Fruit fly (Drosophila melanogaster) whole organism, embryonic: ENCODE data around the gene MESR3.
A peak's percentile ranks its signal among the peaks of the same experiment; 100 is the strongest.

Source experiments
- ATbp ChIP-seq: fragments of 200-800 bp; sonication (Bioruptor generic); optimal IDR thresholded peaks from 2 replicates; lab custom pipeline; 2017; ENCODE audit warnings: missing biosample characterization, mild to moderate bottlenecking, missing genetic modification characterization, missing genetic modification reagents
- B-H2 ChIP-seq: fragments of 200-800 bp; sonication (Bioruptor generic); optimal IDR thresholded peaks from 2 replicates; lab custom pipeline; 2018; ENCODE audit warnings: missing biosample characterization, mild to moderate bottlenecking, missing genetic modification characterization
- Blimp-1 ChIP-seq: fragments of 200-800 bp; sonication (Bioruptor generic); optimal IDR thresholded peaks from 3 replicates; lab custom pipeline; 2018; ENCODE audit warnings: missing biosample characterization, missing genetic modification characterization, mild to moderate bottlenecking, moderate library complexity, missing genetic modification reagents
- CG10147 ChIP-seq: fragments of 200-800 bp; sonication (Bioruptor generic); optimal IDR thresholded peaks from 2 replicates; lab custom pipeline; 2019; ENCODE audit warnings: missing biosample characterization, mild to moderate bottlenecking, missing genetic modification characterization, moderate library complexity
- CG10959 ChIP-seq: fragments of 200-800 bp; sonication (Bioruptor generic); IDR thresholded peaks from 2 replicates; pipeline ENCODE4 v1.3.6; 2022; ENCODE audit warnings: missing biosample characterization, missing genetic modification characterization
- CG12071 ChIP-seq: fragments of 200-800 bp; sonication (Bioruptor generic); optimal IDR thresholded peaks from 3 replicates; lab custom pipeline; 2018; ENCODE audit warnings: missing biosample characterization, mild to moderate bottlenecking, missing genetic modification characterization
- CG12391 ChIP-seq: fragments of 200-800 bp; sonication (Bioruptor generic); optimal IDR thresholded peaks from 3 replicates; lab custom pipeline; 2018; ENCODE audit warnings: missing biosample characterization, mild to moderate bottlenecking, missing genetic modification characterization, moderate library complexity
- CG12769 ChIP-seq: fragments of 200-800 bp; sonication (Bioruptor generic); optimal IDR thresholded peaks from 2 replicates; lab custom pipeline; 2019; ENCODE audit warnings: missing biosample characterization, mild to moderate bottlenecking, missing genetic modification characterization, moderate library complexity
- CG13775 ChIP-seq: fragments of 200-800 bp; sonication (Bioruptor generic); optimal IDR thresholded peaks from 3 replicates; lab custom pipeline; 2017; ENCODE audit warnings: missing biosample characterization, mild to moderate bottlenecking, missing genetic modification characterization
- CG14710 ChIP-seq: fragments of 200-800 bp; sonication (Bioruptor generic); optimal IDR thresholded peaks from 3 replicates; lab custom pipeline; 2019; ENCODE audit warnings: missing biosample characterization, mild to moderate bottlenecking, missing genetic modification characterization, moderate library complexity
- CG31224 ChIP-seq: fragments of 200-800 bp; sonication (Bioruptor generic); IDR thresholded peaks from 2 replicates; pipeline ENCODE4 v1.3.6; 2022; ENCODE audit warnings: missing biosample characterization, missing genetic modification characterization
- CG3163 ChIP-seq: fragments of 200-800 bp; sonication (Bioruptor generic); optimal IDR thresholded peaks from 3 replicates; lab custom pipeline; 2016; ENCODE audit warnings: missing biosample characterization, missing genetic modification characterization
- CG3407 ChIP-seq: fragments of 200-800 bp; sonication (Bioruptor generic); optimal IDR thresholded peaks from 2 replicates; lab custom pipeline; 2018; ENCODE audit warnings: missing biosample characterization, mild to moderate bottlenecking, missing genetic modification characterization
- CG6175 ChIP-seq: fragments of 200-800 bp; sonication (Bioruptor generic); IDR thresholded peaks from 3 replicates; pipeline ENCODE4 v1.3.6; 2022; ENCODE audit warnings: missing biosample characterization, missing genetic modification characterization
- CG7271 ChIP-seq: fragments of 200-800 bp; sonication (Bioruptor generic); optimal IDR thresholded peaks from 2 replicates; lab custom pipeline; 2018; ENCODE audit warnings: missing biosample characterization, mild to moderate bottlenecking, missing genetic modification characterization, moderate library complexity
- CG7372 ChIP-seq: fragments of 200-800 bp; sonication (Bioruptor generic); IDR thresholded peaks from 2 replicates; pipeline ENCODE4 v1.3.6; 2022; ENCODE audit warnings: missing biosample characterization, missing genetic modification characterization
- D19B ChIP-seq: fragments of 200-800 bp; sonication (Bioruptor generic); optimal IDR thresholded peaks from 2 replicates; lab custom pipeline; 2017; ENCODE audit warnings: missing biosample characterization, mild to moderate bottlenecking, missing genetic modification characterization
- Dip3 ChIP-seq: fragments of 200-800 bp; sonication (Bioruptor generic); optimal IDR thresholded peaks from 3 replicates; lab custom pipeline; 2016; ENCODE audit warnings: missing biosample characterization, missing genetic modification characterization
- Gsc ChIP-seq: fragments of 200-800 bp; sonication (Bioruptor generic); IDR thresholded peaks from 2 replicates; pipeline ENCODE4 v1.3.6; 2022; ENCODE audit warnings: missing biosample characterization, missing genetic modification characterization
- HmgZ ChIP-seq: fragments of 200-800 bp; sonication (Bioruptor generic); optimal IDR thresholded peaks from 2 replicates; lab custom pipeline; 2018; ENCODE audit warnings: missing biosample characterization, mild to moderate bottlenecking, missing genetic modification characterization
- Hr51 ChIP-seq, 2 experiments: fragments of 200-800 bp; sonication (Bioruptor generic); optimal IDR thresholded peaks; 2 replicates in 1 of 2; 3 replicates in 1 of 2; lab custom pipeline; 2016 to 2018; ENCODE audit warnings: missing biosample characterization in 2 of 2, missing genetic modification characterization in 2 of 2, mild to moderate bottlenecking in 1 of 2, moderate library complexity in 1 of 2
- Lpt ChIP-seq: fragments of >200 bp; optimal IDR thresholded peaks from 2 replicates; lab custom pipeline; 2018; ENCODE audit warnings: missing biosample characterization, missing genetic modification characterization
- Meics ChIP-seq: fragments of 200-800 bp; sonication (Bioruptor generic); optimal IDR thresholded peaks from 2 replicates; lab custom pipeline; 2017; ENCODE audit warnings: missing biosample characterization, mild to moderate bottlenecking, missing genetic modification characterization
- NC2β ChIP-seq: fragments of 200-800 bp; sonication (Bioruptor generic); optimal IDR thresholded peaks from 2 replicates; lab custom pipeline; 2016; ENCODE audit warnings: missing biosample characterization, missing genetic modification characterization
- Oli ChIP-seq: fragments of 200-800 bp; sonication (Bioruptor generic); optimal IDR thresholded peaks from 2 replicates; lab custom pipeline; 2018; ENCODE audit warnings: missing biosample characterization, mild to moderate bottlenecking, missing genetic modification characterization, moderate library complexity
- Optix ChIP-seq: fragments of 200-800 bp; sonication (Bioruptor generic); IDR thresholded peaks from 3 replicates; pipeline ENCODE4 v1.3.6; 2022; ENCODE audit warnings: missing biosample characterization, missing genetic modification characterization
- ab ChIP-seq: fragments of 200-800 bp; sonication (Bioruptor generic); optimal IDR thresholded peaks from 2 replicates; lab custom pipeline; 2016; ENCODE audit warnings: missing biosample characterization, missing genetic modification characterization
- bbx ChIP-seq: fragments of 200-800 bp; sonication (Bioruptor generic); IDR thresholded peaks from 2 replicates; pipeline ENCODE4 v1.3.6; 2022; ENCODE audit warnings: missing biosample characterization, missing genetic modification characterization; ENCODE audit not compliant: partially characterized antibody
- chinmo ChIP-seq: fragments of 200-800 bp; sonication (Bioruptor generic); IDR thresholded peaks from 4 replicates; pipeline ENCODE4 v1.3.6; 2022; ENCODE audit warnings: missing biosample characterization, missing genetic modification characterization; ENCODE audit not compliant: partially characterized antibody
- corto ChIP-seq: fragments of 200-800 bp; sonication (Bioruptor generic); optimal IDR thresholded peaks from 2 replicates; lab custom pipeline; 2016; ENCODE audit warnings: missing biosample characterization, mild to moderate bottlenecking, missing genetic modification characterization, moderate library complexity
- danr ChIP-seq: fragments of 200-800 bp; sonication (Bioruptor generic); IDR thresholded peaks from 2 replicates; pipeline ENCODE4 v1.3.6; 2022; ENCODE audit warnings: missing biosample characterization, missing genetic modification characterization
- dm ChIP-seq: fragments of 200-800 bp; sonication (Bioruptor generic); optimal IDR thresholded peaks from 3 replicates; lab custom pipeline; 2016; ENCODE audit warnings: missing biosample characterization, missing genetic modification characterization
- dmrt11E ChIP-seq: fragments of 200-800 bp; sonication (Bioruptor generic); optimal IDR thresholded peaks from 3 replicates; lab custom pipeline; 2018; ENCODE audit warnings: missing biosample characterization, mild to moderate bottlenecking, missing genetic modification characterization, moderate library complexity
- ems ChIP-seq: fragments of 200-800 bp; sonication (Bioruptor generic); optimal IDR thresholded peaks from 3 replicates; lab custom pipeline; 2016; ENCODE audit warnings: missing biosample characterization, missing genetic modification characterization
- gfzf ChIP-seq: fragments of 200-800 bp; sonication (Bioruptor generic); optimal IDR thresholded peaks from 2 replicates; lab custom pipeline; 2016; ENCODE audit warnings: missing biosample characterization, mild to moderate bottlenecking, missing genetic modification characterization, moderate library complexity
- grau ChIP-seq: fragments of 200-800 bp; optimal IDR thresholded peaks from 3 replicates; lab custom pipeline; 2019; ENCODE audit warnings: missing biosample characterization, mild to moderate bottlenecking, missing genetic modification characterization, moderate library complexity
- hb ChIP-seq: fragments of 200-800 bp; sonication (Bioruptor generic); IDR thresholded peaks from 3 replicates; pipeline ENCODE4 v1.3.6; 2022; ENCODE audit warnings: missing biosample characterization, missing genetic modification characterization; ENCODE audit not compliant: partially characterized antibody
- kni ChIP-seq: fragments of 200-800 bp; sonication (Bioruptor generic); optimal IDR thresholded peaks from 3 replicates; lab custom pipeline; 2017; ENCODE audit warnings: mild to moderate bottlenecking, missing biosample characterization, missing genetic modification reagents, missing genetic modification characterization
- knrl ChIP-seq: fragments of 200-800 bp; sonication (Bioruptor generic); IDR thresholded peaks from 3 replicates; pipeline ENCODE4 v1.3.6; 2022; ENCODE audit warnings: missing biosample characterization, missing genetic modification characterization; ENCODE audit not compliant: partially characterized antibody
- lbe ChIP-seq: fragments of 200-800 bp; sonication (Bioruptor generic); optimal IDR thresholded peaks from 2 replicates; lab custom pipeline; 2016; ENCODE audit warnings: missing biosample characterization, mild to moderate bottlenecking, missing genetic modification characterization
- pfk ChIP-seq: fragments of 200-800 bp; sonication (Bioruptor generic); optimal IDR thresholded peaks from 2 replicates; lab custom pipeline; 2018; ENCODE audit warnings: missing biosample characterization, mild to moderate bottlenecking, missing genetic modification characterization, moderate library complexity
- pum ChIP-seq: fragments of 200-800 bp; sonication (Bioruptor generic); optimal IDR thresholded peaks from 2 replicates; lab custom pipeline; 2016; ENCODE audit warnings: missing biosample characterization, missing genetic modification characterization
- pzg ChIP-seq: fragments of 200-800 bp; sonication (Bioruptor generic); optimal IDR thresholded peaks from 3 replicates; lab custom pipeline; 2018; ENCODE audit warnings: missing biosample characterization, mild to moderate bottlenecking, missing genetic modification characterization, moderate library complexity
- sc ChIP-seq, 3 experiments: fragments of >200 bp in 2 of 3; fragments of 200-800 bp in 1 of 3; sonication (Bioruptor generic) in 1 of 3; optimal IDR thresholded peaks; 2 replicates in 2 of 3; 3 replicates in 1 of 3; lab custom pipeline; 2017; ENCODE audit warnings: mild to moderate bottlenecking in 1 of 3, missing biosample characterization in 1 of 3, missing genetic modification characterization in 1 of 3, missing genetic modification reagents in 1 of 3
- tgo ChIP-seq: fragments of 200-800 bp; sonication (Bioruptor generic); IDR thresholded peaks from 3 replicates; pipeline ENCODE4 v1.3.6; 2022; ENCODE audit warnings: missing biosample characterization, missing genetic modification characterization
- zf30C ChIP-seq: fragments of 200-800 bp; sonication (Bioruptor generic); optimal IDR thresholded peaks from 3 replicates; lab custom pipeline; 2018; ENCODE audit warnings: missing biosample characterization, mild to moderate bottlenecking, missing genetic modification characterization
- zfh1 ChIP-seq: fragments of 200-800 bp; sonication (Bioruptor generic); IDR thresholded peaks from 3 replicates; pipeline ENCODE4 v1.3.6; 2022; ENCODE audit warnings: missing biosample characterization, missing genetic modification characterization

MESR3 gene

DNA sequence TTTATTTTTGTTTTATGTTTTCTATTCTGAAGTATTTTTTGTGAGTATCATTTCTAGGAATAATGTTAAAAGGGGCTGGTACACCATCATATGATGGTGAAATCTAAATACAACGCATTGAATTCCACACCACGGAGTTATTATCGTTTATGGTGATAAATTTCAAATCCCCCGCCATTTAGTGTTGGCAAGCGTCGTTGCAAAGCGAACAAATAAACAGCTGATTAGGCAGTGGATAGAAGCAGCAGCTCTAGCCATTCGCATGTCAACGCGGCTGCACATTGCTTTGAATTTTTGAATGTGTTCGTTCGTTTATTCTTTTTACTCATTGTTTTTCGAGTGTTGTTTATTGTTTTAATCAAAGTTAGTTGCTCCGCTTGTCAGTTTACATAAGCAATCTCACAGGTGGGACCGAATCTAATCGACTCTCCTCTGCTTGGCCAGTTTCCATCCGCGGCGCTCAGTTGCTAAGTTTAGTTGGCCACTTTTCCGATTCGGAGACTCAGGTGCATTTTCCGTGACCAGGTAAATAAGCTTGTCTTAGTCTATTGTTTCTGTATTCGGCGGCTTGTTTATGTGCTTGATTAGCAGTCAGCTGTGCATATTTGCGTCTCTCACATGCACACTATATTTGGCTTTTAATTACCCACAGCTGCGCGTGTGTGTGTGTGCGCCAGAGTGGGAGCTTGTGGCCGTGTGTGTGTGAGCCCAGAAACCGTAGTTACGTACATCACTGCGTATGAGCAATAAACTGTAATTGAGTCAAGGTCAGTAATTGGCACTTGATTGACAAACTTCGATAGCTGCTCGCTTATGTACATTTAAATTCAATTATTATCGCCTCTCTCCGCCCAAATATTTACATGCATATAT, 60.1 kb downstream of the MESR3 start, which contains the start of the genes Mst36Fa and CG31751 (continued):
- 0 out of 3 replicates have a peak, but pooled peaks have one; percentile 39 for TF ChIP-seq knrl (GFP tag; lab: Robert Waterston, UW)
- TF ChIP-seq hb (GFP tag; lab: Robert Waterston, UW) = no peak
- no peak for TF ChIP-seq sc (optimal IDR thresholded peaks at IDR 0.05; lab: Kevin White, UChicago)
- TF ChIP-seq sc (GFP tag; optimal IDR thresholded peaks at IDR 0.05; lab: Kevin White, UChicago) = peak; percentile 76
- TF ChIP-seq CG14710 (tag; lab: Kevin White, UChicago) = peak; percentile 57
- peak; percentile 44 for TF ChIP-seq CG12391 (tag; lab: Kevin White, UChicago)
- TF ChIP-seq lbe (GFP tag; lab: Kevin White, UChicago) = no peak
- no peak for TF ChIP-seq corto (GFP tag; lab: Kevin White, UChicago)
- TF ChIP-seq Oli = peak; percentile 42
- TF ChIP-seq HmgZ (tag; lab: Kevin White, UChicago) = peak; percentile 68
- no peak for TF ChIP-seq Dip3 (GFP tag; lab: Kevin White, UChicago)
- TF ChIP-seq CG3407 (GFP tag; lab: Kevin White, UChicago) = peak; percentile 92
- TF ChIP-seq danr (GFP tag; lab: Robert Waterston, UW) = peak; percentile 74
- peak; percentile 79 for TF ChIP-seq Blimp-1 (GFP tag; lab: Kevin White, UChicago)
- no peak; the same call in 2 of the 3 replicates for TF ChIP-seq Optix (GFP tag; lab: Robert Waterston, UW)
- peak; percentile 54 for TF ChIP-seq pum (GFP tag; lab: Kevin White, UChicago)
- peak; percentile 46; the same call in 1 of the 3 replicates for TF ChIP-seq CG6175 (GFP tag; lab: Robert Waterston, UW)
- peak; percentile 93 for TF ChIP-seq CG12071 (GFP tag; lab: Kevin White, UChicago)
- TF ChIP-seq CG12769 (tag; lab: Kevin White, UChicago) = peak; percentile 89
- TF ChIP-seq dmrt11E (tag; lab: Kevin White, UChicago) = no peak
- TF ChIP-seq Gsc (GFP tag; lab: Robert Waterston, UW) = no peak
- peak; percentile 80; the same call in 2 of the 4 replicates for TF ChIP-seq chinmo (GFP tag; lab: Robert Waterston, UW)
- TF ChIP-seq ATbp = peak; percentile 97
- peak; percentile 47 for TF ChIP-seq dm (GFP tag; lab: Kevin White, UChicago)
- TF ChIP-seq B-H2 (GFP tag; lab: Kevin White, UChicago) = peak; percentile 40
- TF ChIP-seq CG13775 = peak; percentile 43
- no peak for TF ChIP-seq Lpt (GFP tag; lab: Kevin White, UChicago)
- no peak for TF ChIP-seq bbx (GFP tag; lab: Robert Waterston, UW)
- peak; percentile 54 for TF ChIP-seq gfzf (GFP tag; lab: Kevin White, UChicago)
- TF ChIP-seq ems (GFP tag; lab: Kevin White, UChicago) = peak; percentile 33
- peak; percentile 51 for TF ChIP-seq grau (tag; lab: Kevin White, UChicago)
- TF ChIP-seq kni = peak; percentile 93
- TF ChIP-seq zf30C (GFP tag; lab: Kevin White, UChicago) = no peak
- no peak for TF ChIP-seq CG7271 (tag; lab: Kevin White, UChicago)
- TF ChIP-seq CG31224 (GFP tag; lab: Robert Waterston, UW) = no peak
- TF ChIP-seq NC2β = peak; percentile 72
- TF ChIP-seq D19B (GFP tag; lab: Kevin White, UChicago) = peak; percentile 29
- no peak for TF ChIP-seq CG10147
- TF ChIP-seq CG7372 (GFP tag; lab: Robert Waterston, UW) = peak; percentile 71
- peak; percentile 43 to 75 for TF ChIP-seq Hr51 (GFP tag; optimal IDR thresholded peaks at IDR 0.05; lab: Kevin White, UChicago)
- peak; percentile 53 for TF ChIP-seq pfk (GFP tag; lab: Kevin White, UChicago)
- TF ChIP-seq Meics (GFP tag; lab: Kevin White, UChicago) = peak; percentile 86
- no peak for TF ChIP-seq CG10959 (GFP tag; lab: Robert Waterston, UW)
- TF ChIP-seq CG3163 (GFP tag; lab: Kevin White, UChicago) = peak; percentile 67
- TF ChIP-seq zfh1 (GFP tag; lab: Robert Waterston, UW) = peak; percentile 55; the same call in 1 of the 3 replicates
- peak; percentile 28; the same call in 1 of the 3 replicates for TF ChIP-seq tgo (GFP tag; lab: Robert Waterston, UW)
- no peak for TF ChIP-seq ab (GFP tag; lab: Kevin White, UChicago)
- TF ChIP-seq pzg (GFP tag; lab: Kevin White, UChicago) = peak; percentile 88
